Worm (Caenorhabditis elegans) whole organism, L4 larva: ENCODE measurements around the gene acdh-13.

ENCODE experiments used
- F49E8.2 ChIP-seq: sonication (generic microtip); optimal IDR thresholded peaks from 2 replicates; lab custom pipeline; 2016; ENCODE audit warnings: missing compliant biosample characterization, mild to moderate bottlenecking, missing genetic modification characterization, borderline replicate concordance
- R02D3.7 ChIP-seq: fragments of 150-350 bp; sonication (generic microtip); optimal IDR thresholded peaks from 3 replicates; lab custom pipeline; 2014; ENCODE audit warnings: missing biosample characterization, missing genetic modification characterization
- Y5F2A.4 ChIP-seq: fragments of 200-800 bp; sonication (Bioruptor generic); optimal IDR thresholded peaks from 2 replicates; lab custom pipeline; 2018; ENCODE audit warnings: mild to moderate bottlenecking, missing genetic modification characterization, missing compliant biosample characterization
- aha-1 ChIP-seq: fragments of 150-350 bp; peaks from one replicate; lab custom pipeline; 2014; ENCODE audit warnings: missing biosample characterization, missing genetic modification characterization
- aly-2 ChIP-seq: sonication (generic microtip); optimal IDR thresholded peaks from 2 replicates; lab custom pipeline; 2018; ENCODE audit warnings: missing biosample characterization, missing genetic modification characterization
- ama-1 ChIP-seq: fragments of 150-350 bp; optimal IDR thresholded peaks from 2 replicates; lab custom pipeline; 2014; ENCODE audit warnings: inconsistent platforms, mixed read lengths
- attf-4 ChIP-seq: sonication (generic microtip); optimal IDR thresholded peaks from 3 replicates; lab custom pipeline; 2017; ENCODE audit warnings: missing biosample characterization, missing genetic modification characterization
- ceh-82 ChIP-seq: sonication (generic microtip); optimal IDR thresholded peaks from 2 replicates; lab custom pipeline; 2017; ENCODE audit warnings: missing biosample characterization, missing genetic modification characterization
- daf-16 ChIP-seq, 3 experiments: sonication (generic microtip); optimal IDR thresholded peaks; 2 replicates each; lab custom pipeline; 2016 to 2017; ENCODE audit warnings: missing genetic modification characterization in 3 of 3, missing genetic modification reagents in 3 of 3, mild to moderate bottlenecking in 2 of 3, missing compliant biosample characterization in 2 of 3, missing biosample characterization in 1 of 3, moderate library complexity in 1 of 3
- daf-19 ChIP-seq: fragments of 200-800 bp; sonication (Bioruptor generic); conservative IDR thresholded peaks from 2 replicates; pipeline ENCODE4 v1.3.6; 2022; ENCODE audit warnings: missing genetic modification characterization, missing compliant biosample characterization
- dmd-6 ChIP-seq: fragments of 200-800 bp; sonication (Bioruptor generic); IDR thresholded peaks from 2 replicates; pipeline ENCODE4 v1.3.6; 2022; ENCODE audit warnings: missing genetic modification reagents, missing genetic modification characterization, missing compliant biosample characterization
- duxl-1 ChIP-seq: sonication (generic microtip); optimal IDR thresholded peaks from 2 replicates; lab custom pipeline; 2016; ENCODE audit warnings: mild to moderate bottlenecking, missing genetic modification characterization, moderate library complexity, missing compliant biosample characterization; ENCODE audit not compliant: poor library complexity
- dve-1 ChIP-seq: sonication (generic microtip); optimal IDR thresholded peaks from 2 replicates; lab custom pipeline; 2017; ENCODE audit warnings: antibody characterized with exemption, mild to moderate bottlenecking, missing genetic modification characterization, missing compliant biosample characterization; ENCODE audit not compliant: insufficient read depth
- egl-43 ChIP-seq: fragments of 200-800 bp; sonication (Bioruptor generic); IDR thresholded peaks from 2 replicates; pipeline ENCODE4 v1.3.6; 2022; ENCODE audit warnings: missing genetic modification reagents, missing genetic modification characterization, missing compliant biosample characterization
- fos-1 ChIP-seq: fragments of 150-350 bp; optimal IDR thresholded peaks from 2 replicates; lab custom pipeline; 2014; ENCODE audit warnings: missing biosample characterization, missing genetic modification characterization
- hif-1 ChIP-seq, 2 experiments: sonication (generic microtip); optimal IDR thresholded peaks; 2 replicates each; lab custom pipeline; 2016 to 2017; ENCODE audit warnings: missing compliant biosample characterization in 2 of 2, missing genetic modification characterization in 2 of 2, missing genetic modification reagents in 2 of 2, missing genotype in 2 of 2, mild to moderate bottlenecking in 1 of 2
- hlh-11 ChIP-seq: fragments of 200-800 bp; sonication (Bioruptor generic); optimal IDR thresholded peaks from 2 replicates; lab custom pipeline; 2018; ENCODE audit warnings: mild to moderate bottlenecking, missing genetic modification characterization, missing compliant biosample characterization
- jun-1 ChIP-seq: fragments of 150-350 bp; optimal IDR thresholded peaks from 2 replicates; lab custom pipeline; 2014; ENCODE audit warnings: missing biosample characterization, missing genetic modification reagents, missing genetic modification characterization
- lin-1 ChIP-seq: fragments of 200-800 bp; sonication (Bioruptor generic); IDR thresholded peaks from 2 replicates; pipeline ENCODE4 v1.3.6; 2022; ENCODE audit warnings: missing genetic modification reagents, missing genetic modification characterization, missing compliant biosample characterization
- lin-13 ChIP-seq: fragments of 150-350 bp; optimal IDR thresholded peaks from 2 replicates; lab custom pipeline; 2014; ENCODE audit warnings: missing biosample characterization, missing genetic modification reagents, missing genetic modification characterization
- lir-3 ChIP-seq: sonication (generic microtip); optimal IDR thresholded peaks from 2 replicates; lab custom pipeline; 2016; ENCODE audit warnings: mild to moderate bottlenecking, missing genetic modification characterization, missing compliant biosample characterization
- lsy-2 ChIP-seq, 2 experiments: fragments of 150-350 bp in 1 of 2; sonication (generic microtip) in 1 of 2; optimal IDR thresholded peaks; 2 replicates each; lab custom pipeline; 2014 to 2017; ENCODE audit warnings: missing biosample characterization in 2 of 2, missing genetic modification characterization in 2 of 2
- madf-5 ChIP-seq, 2 experiments: fragments of 200-800 bp; sonication (Bioruptor generic); IDR thresholded peaks; 2 replicates each; pipeline ENCODE4 v1.3.6; 2022; ENCODE audit warnings: missing compliant biosample characterization in 2 of 2, missing genetic modification characterization in 2 of 2
- mdl-1 ChIP-seq, 2 experiments: fragments of 150-350 bp in 1 of 2; sonication (generic microtip) in 1 of 2; optimal IDR thresholded peaks; 2 replicates each; lab custom pipeline; 2014 to 2017; ENCODE audit warnings: missing biosample characterization in 2 of 2, missing genetic modification characterization in 2 of 2
- mdt-29 ChIP-seq: fragments of 200-800 bp; sonication (Bioruptor generic); IDR thresholded peaks from 2 replicates; pipeline ENCODE4 v1.3.6; 2022; ENCODE audit warnings: missing genetic modification reagents, missing genetic modification characterization, missing compliant biosample characterization
- mep-1 ChIP-seq: fragments of 150-350 bp; sonication (generic microtip); optimal IDR thresholded peaks from 3 replicates; lab custom pipeline; 2014; ENCODE audit warnings: missing biosample characterization, missing genetic modification characterization
- mes-2 ChIP-seq: sonication (generic microtip); optimal IDR thresholded peaks from 2 replicates; lab custom pipeline; 2016; ENCODE audit warnings: missing genotype, mild to moderate bottlenecking, missing genetic modification characterization, missing compliant biosample characterization; ENCODE audit not compliant: poor library complexity, severe bottlenecking
- nhr-10 ChIP-seq: fragments of 150-350 bp; optimal IDR thresholded peaks from 2 replicates; lab custom pipeline; 2014; ENCODE audit warnings: missing biosample characterization, missing genetic modification characterization
- nhr-237 ChIP-seq: sonication (generic microtip); optimal IDR thresholded peaks from 2 replicates; lab custom pipeline; 2017; ENCODE audit warnings: missing biosample characterization, missing genetic modification characterization
- nhr-28 ChIP-seq: fragments of 150-350 bp; optimal IDR thresholded peaks from 2 replicates; lab custom pipeline; 2014; ENCODE audit warnings: missing biosample characterization, missing genetic modification characterization
- nhr-41 ChIP-seq: fragments of 200-800 bp; sonication (Bioruptor generic); IDR thresholded peaks from 2 replicates; pipeline ENCODE4 v1.3.6; 2022; ENCODE audit warnings: missing genetic modification reagents, missing genetic modification characterization, missing compliant biosample characterization
- nhr-42 ChIP-seq: fragments of 200-800 bp; sonication (Bioruptor generic); IDR thresholded peaks from 2 replicates; pipeline ENCODE4 v1.3.6; 2022; ENCODE audit warnings: missing genetic modification characterization, missing compliant biosample characterization
- nhr-48 ChIP-seq: sonication (generic microtip); optimal IDR thresholded peaks from 2 replicates; lab custom pipeline; 2016; ENCODE audit warnings: mild to moderate bottlenecking, missing genetic modification characterization, missing compliant biosample characterization
- nhr-77 ChIP-seq: fragments of 150-350 bp; optimal IDR thresholded peaks from 2 replicates; lab custom pipeline; 2014; ENCODE audit warnings: missing biosample characterization, missing genetic modification characterization
- pha-4 ChIP-seq, 2 experiments: fragments of 150-350 bp in 1 of 2; fragments of 200-800 bp in 1 of 2; sonication (Bioruptor generic) in 1 of 2; IDR thresholded peaks in 1 of 2; optimal IDR thresholded peaks in 1 of 2; 2 replicates each; pipeline versions ENCODE4 v1.3.6 to Lab custom; 2014 to 2022; ENCODE audit warnings: missing genetic modification characterization in 2 of 2, missing genetic modification reagents in 2 of 2, missing biosample characterization in 1 of 2, missing compliant biosample characterization in 1 of 2
- php-3 ChIP-seq: fragments of 200-800 bp; sonication (Bioruptor generic); IDR thresholded peaks from 2 replicates; pipeline ENCODE4 v1.3.6; 2022; ENCODE audit warnings: missing genetic modification reagents, missing genetic modification characterization, missing compliant biosample characterization
- pqm-1 ChIP-seq: sonication (generic microtip); optimal IDR thresholded peaks from 2 replicates; lab custom pipeline; 2017; ENCODE audit warnings: missing biosample characterization, missing genetic modification characterization
- set-16 ChIP-seq: fragments of 200-800 bp; sonication (Bioruptor generic); IDR thresholded peaks from 2 replicates; pipeline ENCODE4 v1.3.6; 2022; ENCODE audit warnings: missing genetic modification reagents, missing genetic modification characterization, missing compliant biosample characterization
- skn-1 ChIP-seq: fragments of 150-350 bp; optimal IDR thresholded peaks from 2 replicates; lab custom pipeline; 2014; ENCODE audit warnings: missing biosample characterization, missing genetic modification characterization
- snpc-1.2 ChIP-seq: fragments of 200-800 bp; sonication (Bioruptor generic); IDR thresholded peaks from 2 replicates; pipeline ENCODE4 v1.3.6; 2022; ENCODE audit warnings: missing genetic modification reagents, missing genetic modification characterization, missing compliant biosample characterization
- spr-1 ChIP-seq: sonication (generic microtip); optimal IDR thresholded peaks from 2 replicates; lab custom pipeline; 2016; ENCODE audit warnings: mild to moderate bottlenecking, missing genetic modification characterization, missing compliant biosample characterization
- zag-1 ChIP-seq: fragments of 150-350 bp; optimal IDR thresholded peaks from 2 replicates; lab custom pipeline; 2014; ENCODE audit warnings: missing biosample characterization, missing genetic modification characterization
- zfp-3 ChIP-seq: fragments of 200-800 bp; sonication (Bioruptor generic); conservative IDR thresholded peaks from 2 replicates; pipeline ENCODE4 v1.3.6; 2022; ENCODE audit warnings: missing genetic modification reagents, missing genetic modification characterization, missing compliant biosample characterization
- zip-2 ChIP-seq: fragments of 150-350 bp; optimal IDR thresholded peaks from 2 replicates; lab custom pipeline; 2014; ENCODE audit warnings: missing biosample characterization, missing genetic modification characterization
- ztf-11 ChIP-seq: fragments of 150-350 bp; optimal IDR thresholded peaks from 2 replicates; lab custom pipeline; 2014; ENCODE audit warnings: missing biosample characterization, missing genetic modification characterization

acdh-13 gene

ce11 chrIV:8542272-8542671 lies 43.6 kb upstream of the acdh-13 start:
- TF ChIP-seq R02D3.7, result no peak
- TF ChIP-seq dve-1, result peak; percentile 27
- peak; percentile 17 for TF ChIP-seq mep-1 (tag; lab: Kevin White, UChicago)
- no peak for TF ChIP-seq ama-1 (lab: Kevin White, UChicago)
- peak; percentile 13 for TF ChIP-seq nhr-48 (tag; lab: Kevin White, UChicago)
- TF ChIP-seq daf-16 (GFP tag; optimal IDR thresholded peaks at IDR 0.05; lab: Kevin White, UChicago), result no peak
- TF ChIP-seq daf-16 (tag; optimal IDR thresholded peaks at IDR 0.05; lab: Kevin White, UChicago), result peak; percentile 76
- TF ChIP-seq nhr-77 (tag; lab: Kevin White, UChicago), result peak; percentile 15
- 0 out of 2 replicates have a peak, but pooled peaks have one; percentile 38 for TF ChIP-seq pha-4 (GFP tag; IDR thresholded peaks at IDR 0.05; lab: Robert Waterston, UW)
- no peak for TF ChIP-seq pha-4 (tag; optimal IDR thresholded peaks at IDR 0.05; lab: Kevin White, UChicago)
- peak in 1 of 2 experiments; percentile 23 for TF ChIP-seq mdl-1 (tag; optimal IDR thresholded peaks at IDR 0.05; lab: Kevin White, UChicago)
- no peak for TF ChIP-seq nhr-42
- peak; percentile 20 for TF ChIP-seq fos-1 (tag; lab: Kevin White, UChicago)
- peak; percentile 86 for TF ChIP-seq pqm-1
- TF ChIP-seq dmd-6 (GFP tag; lab: Robert Waterston, UW), result peak; percentile 63; the same call in 1 of the 2 replicates
- no peak for TF ChIP-seq nhr-237
- TF ChIP-seq nhr-28 (tag; lab: Kevin White, UChicago), result peak; percentile 74
- no peak for TF ChIP-seq F49E8.2 (tag; lab: Kevin White, UChicago)
- peak; percentile 41; the same call in 1 of the 2 replicates for TF ChIP-seq php-3
- TF ChIP-seq mes-2 (tag; lab: Kevin White, UChicago), result no peak
- peak; percentile 20 for TF ChIP-seq aha-1 (tag; lab: Kevin White, UChicago)

ce11 chrIV:8540268-8540667 lies 41.6 kb upstream of the acdh-13 start:
- TF ChIP-seq nhr-41 (0 out of 2 replicates have a peak, but pooled peaks have one; percentile 21), zag-1 (no peak), daf-16 (GFP tag; optimal IDR thresholded peaks at IDR 0.05; lab: Kevin White, UChicago) (no peak), daf-16 (tag; optimal IDR thresholded peaks at IDR 0.05; lab: Kevin White, UChicago) (peak; percentile 48), mes-2 (tag; lab: Kevin White, UChicago) (peak; percentile 61), nhr-77 (tag; lab: Kevin White, UChicago) (peak; percentile 18), egl-43 (no peak), dmd-6 (GFP tag; lab: Robert Waterston, UW) (peak; percentile 73), hlh-11 (tag; lab: Kevin White, UChicago) (peak; percentile 66), nhr-48 (tag; lab: Kevin White, UChicago) (no peak), pqm-1 (peak; percentile 82), dve-1 (peak; percentile 44), nhr-28 (tag; lab: Kevin White, UChicago) (peak; percentile 71)

ce11 chrIV:8539645-8540044 lies 41.0 kb upstream of the acdh-13 start:
- TF ChIP-seq madf-5 (GFP tag; IDR thresholded peaks at IDR 0.05; lab: Robert Waterston, UW) (no peak), nhr-237 (no peak), php-3 (peak; percentile 53), duxl-1 (tag; lab: Kevin White, UChicago) (no peak), jun-1 (no peak), skn-1 (no peak), zfp-3 (GFP tag; lab: Robert Waterston, UW) (no peak), set-16 (GFP tag; lab: Robert Waterston, UW) (no peak), dve-1 (peak; percentile 43), hif-1 (tag; optimal IDR thresholded peaks at IDR 0.05; lab: Kevin White, UChicago) (no peak), lsy-2 (tag; optimal IDR thresholded peaks at IDR 0.05; lab: Kevin White, UChicago) (no peak), aly-2 (tag; lab: Kevin White, UChicago) (no peak), snpc-1.2 (GFP tag; lab: Robert Waterston, UW) (no peak), lir-3 (tag; lab: Kevin White, UChicago) (no peak), nhr-10 (tag; lab: Kevin White, UChicago) (no peak), ztf-11 (tag; lab: Kevin White, UChicago) (no peak), lin-13 (GFP tag; lab: Kevin White, UChicago) (no peak), nhr-48 (tag; lab: Kevin White, UChicago) (no peak), ceh-82 (tag; lab: Kevin White, UChicago) (no peak), mdt-29 (GFP tag; lab: Robert Waterston, UW) (no peak), zip-2 (tag; lab: Kevin White, UChicago) (no peak), hlh-11 (tag; lab: Kevin White, UChicago) (peak; percentile 36), nhr-77 (tag; lab: Kevin White, UChicago) (peak; percentile 24), daf-19 (GFP tag; lab: Robert Waterston, UW) (no peak), lin-1 (GFP tag; lab: Robert Waterston, UW) (no peak), Y5F2A.4 (no peak), spr-1 (tag; lab: Kevin White, UChicago) (no peak), nhr-28 (tag; lab: Kevin White, UChicago) (peak; percentile 81), attf-4 (tag; lab: Kevin White, UChicago) (no peak), dmd-6 (GFP tag; lab: Robert Waterston, UW) (peak; percentile 80)
